Worm (Caenorhabditis elegans) whole organism, L1 larva: ENCODE data around the gene C56A3.4.

ENCODE experiments used
- ces-1 ChIP-seq: fragments of 150-350 bp; optimal IDR thresholded peaks from 2 replicates; lab custom pipeline; 2014; ENCODE audit warnings: missing biosample characterization, missing genetic modification reagents, missing genetic modification characterization
- fkh-10 ChIP-seq: sonication (generic microtip); optimal IDR thresholded peaks from 2 replicates; lab custom pipeline; 2017; ENCODE audit warnings: missing biosample characterization, missing genetic modification reagents, missing genetic modification characterization
- fos-1 ChIP-seq: fragments of 150-350 bp; optimal IDR thresholded peaks from 2 replicates; lab custom pipeline; 2014; ENCODE audit warnings: missing biosample characterization, missing genetic modification characterization
- jun-1 ChIP-seq: fragments of 150-350 bp; optimal IDR thresholded peaks from 2 replicates; lab custom pipeline; 2014; ENCODE audit warnings: missing biosample characterization, missing genetic modification reagents, missing genetic modification characterization
- mep-1 ChIP-seq: fragments of 150-350 bp; optimal IDR thresholded peaks from 2 replicates; lab custom pipeline; 2014; ENCODE audit warnings: missing biosample characterization, missing genetic modification characterization
- nhr-12 ChIP-seq: sonication (generic microtip); optimal IDR thresholded peaks from 2 replicates; lab custom pipeline; 2017; ENCODE audit warnings: missing biosample characterization, missing genetic modification characterization
- nhr-237 ChIP-seq: fragments of 150-350 bp; optimal IDR thresholded peaks from 2 replicates; lab custom pipeline; 2014; ENCODE audit warnings: missing biosample characterization, missing genetic modification characterization
- rnt-1 ChIP-seq: sonication (generic microtip); optimal IDR thresholded peaks from 2 replicates; lab custom pipeline; 2016; ENCODE audit warnings: mild to moderate bottlenecking, missing genetic modification characterization, moderate library complexity, missing compliant biosample characterization
- skn-1 ChIP-seq: fragments of 150-350 bp; optimal IDR thresholded peaks from 2 replicates; lab custom pipeline; 2014; ENCODE audit warnings: missing biosample characterization, missing genetic modification characterization
- unc-86 ChIP-seq: sonication (generic microtip); optimal IDR thresholded peaks from 2 replicates; lab custom pipeline; 2016; ENCODE audit warnings: missing genetic modification characterization, missing compliant biosample characterization

ce11 chrV:13512515-13512914 lies 39.0 kb downstream of the C56A3.4 start:
- TF ChIP-seq nhr-12 (tag; lab: Kevin White, UChicago) (no peak), jun-1 (tag; lab: Kevin White, UChicago) (no peak), fos-1 (tag; lab: Kevin White, UChicago) (no peak), mep-1 (tag; lab: Kevin White, UChicago) (no peak), skn-1 (no peak), nhr-237 (tag; lab: Kevin White, UChicago) (no peak), fkh-10 (GFP tag; lab: Kevin White, UChicago) (no peak), ces-1 (no peak), rnt-1 (tag; lab: Kevin White, UChicago) (no peak), unc-86 (no peak)
